Fruit fly (Drosophila melanogaster) whole organism, prepupa: Measurements from ENCODE around the gene Cdc23.
A peak's percentile ranks its signal among the peaks of the same experiment; 100 is the strongest.

Source experiments
- CG10631 ChIP-seq: fragments of 200-800 bp; sonication (Bioruptor generic); optimal IDR thresholded peaks from 2 replicates; lab custom pipeline; 2016; ENCODE audit warnings: missing biosample characterization, missing genetic modification characterization
- CG11294 ChIP-seq: fragments of 200-800 bp; sonication (Bioruptor generic); IDR thresholded peaks from 2 replicates; pipeline ENCODE4 v1.3.6; 2022; ENCODE audit warnings: missing biosample characterization, missing genetic modification characterization
- CG11902 ChIP-seq: fragments of 200-800 bp; sonication (Bioruptor generic); optimal IDR thresholded peaks from 3 replicates; lab custom pipeline; 2016; ENCODE audit warnings: missing biosample characterization, missing genetic modification characterization
- CG15336 ChIP-seq: fragments of 200-800 bp; sonication (Bioruptor generic); IDR thresholded peaks from 2 replicates; pipeline ENCODE4 v1.3.6; 2022; ENCODE audit warnings: missing biosample characterization, missing genetic modification characterization
- CG16779 ChIP-seq: fragments of 200-800 bp; sonication (Bioruptor generic); optimal IDR thresholded peaks from 3 replicates; lab custom pipeline; 2017; ENCODE audit warnings: missing biosample characterization, mild to moderate bottlenecking, missing genetic modification characterization
- CG3032 ChIP-seq: fragments of 200-800 bp; optimal IDR thresholded peaks from 2 replicates; lab custom pipeline; 2019; ENCODE audit warnings: missing biosample characterization, mild to moderate bottlenecking, missing genetic modification characterization, moderate library complexity
- CG32006 ChIP-seq: fragments of 200-800 bp; sonication (Bioruptor generic); optimal IDR thresholded peaks from 3 replicates; lab custom pipeline; 2017; ENCODE audit warnings: missing biosample characterization, mild to moderate bottlenecking, missing genetic modification characterization
- CG34406 ChIP-seq: fragments of 200-800 bp; sonication (Bioruptor generic); optimal IDR thresholded peaks from 3 replicates; lab custom pipeline; 2016; ENCODE audit warnings: missing biosample characterization, missing genetic modification characterization
- CG3919 ChIP-seq: fragments of 200-800 bp; sonication (Bioruptor generic); optimal IDR thresholded peaks from 3 replicates; lab custom pipeline; 2016; ENCODE audit warnings: missing biosample characterization, missing genetic modification characterization
- CG6163 ChIP-seq: fragments of 200-800 bp; sonication (Bioruptor generic); IDR thresholded peaks from 3 replicates; pipeline ENCODE4 v1.3.6; 2022; ENCODE audit warnings: missing biosample characterization, missing genetic modification characterization
- CG6808 ChIP-seq: fragments of 200-800 bp; sonication (Bioruptor generic); optimal IDR thresholded peaks from 3 replicates; lab custom pipeline; 2017; ENCODE audit warnings: missing biosample characterization, missing genetic modification characterization, mild to moderate bottlenecking, moderate library complexity, missing genetic modification reagents
- CG6854 ChIP-seq: fragments of 200-800 bp; sonication (Bioruptor generic); optimal IDR thresholded peaks from 2 replicates; lab custom pipeline; 2017; ENCODE audit warnings: missing biosample characterization, mild to moderate bottlenecking, missing genetic modification characterization
- CG8119 ChIP-seq: fragments of 200-800 bp; sonication (Bioruptor generic); IDR thresholded peaks from 3 replicates; pipeline ENCODE4 v1.3.6; 2022; ENCODE audit warnings: missing biosample characterization, missing genetic modification characterization
- CG8319 ChIP-seq: fragments of 200-800 bp; sonication (Bioruptor generic); optimal IDR thresholded peaks from 3 replicates; lab custom pipeline; 2016; ENCODE audit warnings: missing biosample characterization, missing genetic modification characterization
- Eip75B ChIP-seq: fragments of 200-800 bp; sonication (Bioruptor generic); optimal IDR thresholded peaks from 3 replicates; lab custom pipeline; 2016; ENCODE audit warnings: missing biosample characterization, missing genetic modification characterization
- Eip78C ChIP-seq: fragments of 200-800 bp; sonication (Bioruptor generic); peaks from one replicate; lab custom pipeline; 2016; ENCODE audit warnings: missing biosample characterization, missing genetic modification characterization
- Eip93F ChIP-seq: fragments of 200-800 bp; sonication (Bioruptor generic); optimal IDR thresholded peaks from 2 replicates; lab custom pipeline; 2016; ENCODE audit warnings: missing biosample characterization, mild to moderate bottlenecking, missing genetic modification characterization
- Ets21C ChIP-seq: fragments of 200-800 bp; sonication (Bioruptor generic); optimal IDR thresholded peaks from 3 replicates; lab custom pipeline; 2016; ENCODE audit warnings: missing biosample characterization, missing genetic modification characterization
- Hr39 ChIP-seq: fragments of 200-800 bp; sonication (Bioruptor generic); optimal IDR thresholded peaks from 2 replicates; lab custom pipeline; 2016; ENCODE audit warnings: missing biosample characterization, missing genetic modification characterization
- Hr4 ChIP-seq: fragments of 200-800 bp; sonication (Bioruptor generic); optimal IDR thresholded peaks from 3 replicates; lab custom pipeline; 2016; ENCODE audit warnings: missing biosample characterization, missing genetic modification characterization
- Lpt ChIP-seq: fragments of 200-800 bp; sonication (Bioruptor generic); optimal IDR thresholded peaks from 3 replicates; lab custom pipeline; 2016; ENCODE audit warnings: missing biosample characterization, missing genetic modification characterization
- Met ChIP-seq: fragments of 200-800 bp; sonication (Bioruptor generic); optimal IDR thresholded peaks from 3 replicates; lab custom pipeline; 2016; ENCODE audit warnings: missing biosample characterization, missing genetic modification characterization
- OdsH ChIP-seq: fragments of 200-800 bp; sonication (Bioruptor generic); optimal IDR thresholded peaks from 3 replicates; lab custom pipeline; 2016; ENCODE audit warnings: missing biosample characterization, missing genetic modification characterization
- Smox ChIP-seq: fragments of 200-800 bp; sonication (Bioruptor generic); optimal IDR thresholded peaks from 3 replicates; lab custom pipeline; 2016; ENCODE audit warnings: missing biosample characterization, missing genetic modification characterization
- Sox102F ChIP-seq: fragments of 200-800 bp; sonication (Bioruptor generic); optimal IDR thresholded peaks from 2 replicates; lab custom pipeline; 2016; ENCODE audit warnings: missing biosample characterization, mild to moderate bottlenecking, missing genetic modification characterization
- Sox14 ChIP-seq: fragments of 200-800 bp; sonication (Bioruptor generic); optimal IDR thresholded peaks from 3 replicates; lab custom pipeline; 2016; ENCODE audit warnings: missing biosample characterization, missing genetic modification characterization
- Sox15 ChIP-seq: fragments of 200-800 bp; sonication (Bioruptor generic); optimal IDR thresholded peaks from 3 replicates; lab custom pipeline; 2016; ENCODE audit warnings: missing biosample characterization, missing genetic modification characterization
- achi ChIP-seq: fragments of 200-800 bp; sonication (Bioruptor generic); optimal IDR thresholded peaks from 3 replicates; lab custom pipeline; 2016; ENCODE audit warnings: missing biosample characterization, missing genetic modification characterization
- cyc ChIP-seq: fragments of 200-800 bp; sonication (Bioruptor generic); optimal IDR thresholded peaks from 3 replicates; lab custom pipeline; 2016; ENCODE audit warnings: missing biosample characterization, missing genetic modification characterization
- dac ChIP-seq: fragments of 200-800 bp; sonication (Bioruptor generic); optimal IDR thresholded peaks from 2 replicates; lab custom pipeline; 2017; ENCODE audit warnings: missing biosample characterization, mild to moderate bottlenecking, missing genetic modification characterization
- dsx ChIP-seq: fragments of 200-800 bp; optimal IDR thresholded peaks from 3 replicates; lab custom pipeline; 2019; ENCODE audit warnings: missing biosample characterization, mild to moderate bottlenecking, missing genetic modification characterization, moderate library complexity; ENCODE audit not compliant: poor library complexity, severe bottlenecking
- eg ChIP-seq: fragments of 200-800 bp; sonication (Bioruptor generic); IDR thresholded peaks from 3 replicates; pipeline ENCODE4 v1.3.6; 2022; ENCODE audit warnings: missing biosample characterization, missing genetic modification characterization
- esn ChIP-seq: fragments of 200-800 bp; sonication (Bioruptor generic); optimal IDR thresholded peaks from 2 replicates; lab custom pipeline; 2016; ENCODE audit warnings: missing biosample characterization, mild to moderate bottlenecking, missing genetic modification characterization, moderate library complexity
- fd59A ChIP-seq: fragments of 200-800 bp; sonication (Bioruptor generic); optimal IDR thresholded peaks from 2 replicates; lab custom pipeline; 2017; ENCODE audit warnings: missing biosample characterization, mild to moderate bottlenecking, missing genetic modification characterization, missing genetic modification reagents
- fd85E ChIP-seq: fragments of 200-800 bp; sonication (Bioruptor generic); optimal IDR thresholded peaks from 3 replicates; lab custom pipeline; 2016; ENCODE audit warnings: missing biosample characterization, missing genetic modification characterization
- net ChIP-seq: fragments of 200-800 bp; sonication (Bioruptor generic); optimal IDR thresholded peaks from 3 replicates; lab custom pipeline; 2016; ENCODE audit warnings: missing biosample characterization, missing genetic modification characterization
- pdm3 ChIP-seq: fragments of 200-800 bp; sonication (Bioruptor generic); optimal IDR thresholded peaks from 3 replicates; lab custom pipeline; 2016; ENCODE audit warnings: missing biosample characterization, missing genetic modification characterization
- spab ChIP-seq: fragments of 200-800 bp; sonication (Bioruptor generic); optimal IDR thresholded peaks from 2 replicates; lab custom pipeline; 2017; ENCODE audit warnings: missing biosample characterization, mild to moderate bottlenecking, missing genetic modification characterization, missing genetic modification reagents
- ss ChIP-seq, 2 experiments: fragments of 200-800 bp; sonication (Bioruptor generic); optimal IDR thresholded peaks; 2 replicates in 1 of 2; 3 replicates in 1 of 2; lab custom pipeline; 2017 to 2018; ENCODE audit warnings: mild to moderate bottlenecking in 2 of 2, missing biosample characterization in 2 of 2, missing genetic modification characterization in 2 of 2, moderate library complexity in 1 of 2
- svp ChIP-seq: fragments of 200-800 bp; sonication (Bioruptor generic); peaks from one replicate; lab custom pipeline; 2016; ENCODE audit warnings: missing biosample characterization, missing genetic modification characterization
- topi ChIP-seq: fragments of 200-800 bp; sonication (Bioruptor generic); optimal IDR thresholded peaks from 3 replicates; lab custom pipeline; 2016; ENCODE audit warnings: missing biosample characterization, missing genetic modification characterization
- vri ChIP-seq: fragments of 200-800 bp; sonication (Bioruptor generic); optimal IDR thresholded peaks from 3 replicates; lab custom pipeline; 2016; ENCODE audit warnings: missing biosample characterization, mild to moderate bottlenecking, missing genetic modification characterization

The Cdc23 gene

DNA sequence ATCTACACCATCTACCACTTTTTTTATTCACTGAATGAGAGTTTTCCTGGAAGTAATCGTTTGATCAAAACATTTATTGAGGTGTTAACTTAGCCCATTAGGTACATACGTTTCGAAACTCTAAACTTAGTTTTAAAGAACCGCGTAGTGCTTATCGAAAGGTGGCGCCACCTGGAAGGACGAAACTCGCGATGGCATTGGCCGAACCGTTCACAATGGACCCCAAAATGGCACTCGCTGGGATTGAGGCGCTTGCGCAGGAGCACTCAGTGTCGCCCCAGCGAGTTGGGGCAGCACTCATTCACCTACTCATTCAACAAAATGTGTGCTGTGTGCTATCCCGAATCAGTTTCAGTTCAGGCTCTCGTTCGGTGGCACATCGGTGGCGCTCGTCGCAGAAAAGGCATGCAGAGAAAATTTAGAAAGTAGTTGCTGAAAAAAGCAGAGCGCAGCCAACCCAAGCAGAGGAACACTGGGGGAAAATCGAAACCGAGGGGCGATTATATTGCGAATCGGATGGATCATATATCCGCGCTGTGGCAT is 33.2 kb upstream of the Cdc23 start, which contains the start of gene CG31688:
CG31688 (plus strand) TSS at position 346 of the 543 bp plus-strand sequence.
- peak; percentile 9 for TF ChIP-seq Eip78C (GFP tag; lab: Kevin White, UChicago)
- TF ChIP-seq CG34406 (GFP tag; lab: Kevin White, UChicago), result no peak
- TF ChIP-seq, all 60 proteins: peak for 1

DNA sequence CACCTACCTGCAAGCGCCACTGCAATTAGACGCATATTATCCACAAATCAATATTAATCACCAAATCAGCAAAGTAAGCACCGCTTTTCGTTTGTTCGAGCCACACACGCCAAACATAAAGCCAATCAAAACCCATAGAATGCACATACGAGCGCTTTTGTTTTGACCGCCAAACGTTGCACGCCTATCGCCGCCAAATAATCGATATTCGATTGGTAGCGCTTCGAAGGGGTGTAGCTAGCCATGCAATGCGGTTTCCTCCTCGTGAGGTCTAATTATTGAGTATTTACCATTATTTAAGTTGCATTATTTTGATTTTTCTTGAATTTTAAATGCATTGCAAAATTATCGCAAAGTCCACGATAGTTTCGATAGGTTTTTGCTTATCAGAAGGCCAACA is 31.7 kb upstream of the Cdc23 start:
- TF ChIP-seq CG6163 (GFP tag; lab: Robert Waterston, UW) (0 out of 3 replicates have a peak, but pooled peaks have one; percentile 22), Smox (GFP tag; lab: Kevin White, UChicago) (no peak), topi (GFP tag; lab: Kevin White, UChicago) (no peak), ss (GFP tag; optimal IDR thresholded peaks at IDR 0.05; lab: Kevin White, UChicago) (peak in 1 of 2 experiments; percentile 11)

DNA sequence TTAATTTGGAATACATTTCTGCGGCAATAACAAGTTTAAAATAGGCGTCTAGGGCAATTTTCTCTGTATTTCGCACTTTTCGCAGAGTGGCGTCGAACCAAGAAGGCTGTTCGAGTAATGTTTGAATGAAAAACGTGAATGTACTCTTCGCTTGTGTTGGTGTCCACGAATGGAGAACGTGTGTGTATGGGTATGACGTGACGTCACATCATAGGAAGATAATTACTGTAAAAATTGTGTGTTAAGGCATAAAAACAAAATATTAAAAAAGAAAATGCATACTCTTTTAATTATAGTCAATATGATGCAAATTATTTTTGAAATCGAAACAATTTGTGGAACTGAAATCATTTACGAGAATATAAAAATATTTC is 30.8 kb upstream of the Cdc23 start:
- no peak for TF ChIP-seq Lpt (GFP tag; lab: Kevin White, UChicago)
- no peak for TF ChIP-seq fd59A (GFP tag; lab: Kevin White, UChicago)
- TF ChIP-seq svp (GFP tag; lab: Kevin White, UChicago), result no peak
- TF ChIP-seq CG15336, result no peak
- TF ChIP-seq dsx, result no peak
- no peak for TF ChIP-seq eg (GFP tag; lab: Robert Waterston, UW)
- no peak for TF ChIP-seq achi (GFP tag; lab: Kevin White, UChicago)
- TF ChIP-seq CG10631 (GFP tag; lab: Kevin White, UChicago), result no peak
- TF ChIP-seq CG3032, result no peak
- no peak for TF ChIP-seq Hr39
- no peak for TF ChIP-seq Smox (GFP tag; lab: Kevin White, UChicago)
- no peak for TF ChIP-seq CG11294 (GFP tag; lab: Robert Waterston, UW)
- no peak for TF ChIP-seq Ets21C (GFP tag; lab: Kevin White, UChicago)
- no peak for TF ChIP-seq fd85E (GFP tag; lab: Kevin White, UChicago)
- TF ChIP-seq topi (GFP tag; lab: Kevin White, UChicago), result no peak
- TF ChIP-seq CG8319 (GFP tag; lab: Kevin White, UChicago), result no peak
- TF ChIP-seq CG32006 (GFP tag; lab: Kevin White, UChicago), result no peak
- no peak for TF ChIP-seq Sox15 (GFP tag; lab: Kevin White, UChicago)

DNA sequence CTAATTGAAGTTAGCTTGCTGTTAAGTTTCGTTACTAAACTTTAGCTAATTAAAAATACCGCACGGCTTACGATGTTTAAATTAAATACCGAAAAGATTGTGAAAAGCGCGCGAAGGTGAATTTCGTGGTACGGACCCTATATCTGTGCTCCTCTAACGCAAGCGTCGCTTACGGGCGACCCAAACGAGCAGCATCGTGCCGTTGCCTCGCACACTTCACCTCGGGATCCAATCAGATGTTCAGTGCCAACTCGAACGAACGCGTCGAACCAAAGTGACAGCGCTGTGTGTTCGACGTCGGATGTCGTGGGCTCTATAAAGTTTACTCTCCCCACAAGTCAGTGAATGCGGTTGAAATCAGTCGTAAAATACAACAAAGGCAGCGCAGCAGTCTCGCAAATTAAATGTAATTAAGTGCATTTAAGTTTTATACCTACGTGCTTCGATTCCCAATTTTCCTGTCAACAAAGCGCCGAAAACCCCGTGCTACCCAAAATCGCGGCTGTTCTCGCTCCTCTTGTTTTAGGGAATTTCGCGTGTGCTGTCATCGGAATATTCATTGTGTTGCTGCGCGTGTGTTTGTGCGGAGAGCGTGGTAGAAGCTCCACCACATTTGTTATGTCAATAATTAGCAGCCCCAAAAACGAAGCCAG is 30.3 kb upstream of the Cdc23 start:
- TF ChIP-seq CG34406 (GFP tag; lab: Kevin White, UChicago) (peak; percentile 21), ss (GFP tag; optimal IDR thresholded peaks at IDR 0.05; lab: Kevin White, UChicago) (peak; percentile 36 to 61), CG6163 (GFP tag; lab: Robert Waterston, UW) (0 out of 3 replicates have a peak, but pooled peaks have one; percentile 41), topi (GFP tag; lab: Kevin White, UChicago) (no peak), vri (peak; percentile 90), CG16779 (tag; lab: Kevin White, UChicago) (no peak), fd85E (GFP tag; lab: Kevin White, UChicago) (no peak), dac (GFP tag; lab: Kevin White, UChicago) (no peak), Sox14 (peak; percentile 51), achi (GFP tag; lab: Kevin White, UChicago) (peak; percentile 84), Sox15 (GFP tag; lab: Kevin White, UChicago) (no peak), pdm3 (GFP tag; lab: Kevin White, UChicago) (no peak), Eip93F (GFP tag; lab: Kevin White, UChicago) (peak; percentile 24), CG6808 (GFP tag; lab: Kevin White, UChicago) (peak; percentile 42), Eip78C (GFP tag; lab: Kevin White, UChicago) (peak; percentile 82), Eip75B (GFP tag; lab: Kevin White, UChicago) (peak; percentile 4), CG3919 (GFP tag; lab: Kevin White, UChicago) (peak; percentile 52), dsx (peak; percentile 25), Hr39 (no peak), Met (GFP tag; lab: Kevin White, UChicago) (peak; percentile 12), net (GFP tag; lab: Kevin White, UChicago) (no peak), CG11902 (GFP tag; lab: Kevin White, UChicago) (no peak), CG15336 (0 out of 2 replicates have a peak, but pooled peaks have one; percentile 8), Sox102F (GFP tag; lab: Kevin White, UChicago) (peak; percentile 53), cyc (GFP tag; lab: Kevin White, UChicago) (no peak), CG10631 (GFP tag; lab: Kevin White, UChicago) (peak; percentile 24), CG6854 (GFP tag; lab: Kevin White, UChicago) (peak; percentile 42), Hr4 (GFP tag; lab: Kevin White, UChicago) (peak; percentile 5), spab (GFP tag; lab: Kevin White, UChicago) (no peak), OdsH (no peak), esn (GFP tag; lab: Kevin White, UChicago) (peak; percentile 21), CG8119 (GFP tag; lab: Robert Waterston, UW) (0 out of 3 replicates have a peak, but pooled peaks have one; percentile 27)
